Fruit fly (Drosophila melanogaster) whole organism, prepupa: ENCODE results near the gene CG17726.

Experiments used
- Blimp-1 ChIP-seq: fragments of 200-800 bp; sonication (Bioruptor generic); optimal IDR thresholded peaks from 3 replicates; lab custom pipeline; 2017; ENCODE audit warnings: missing biosample characterization, missing genetic modification characterization, mild to moderate bottlenecking, moderate library complexity, missing genetic modification reagents
- CG1621 ChIP-seq: fragments of 200-800 bp; sonication (Bioruptor generic); optimal IDR thresholded peaks from 3 replicates; lab custom pipeline; 2018; ENCODE audit warnings: missing biosample characterization, mild to moderate bottlenecking, missing genetic modification characterization
- CG34406 ChIP-seq: fragments of 200-800 bp; sonication (Bioruptor generic); optimal IDR thresholded peaks from 3 replicates; lab custom pipeline; 2016; ENCODE audit warnings: missing biosample characterization, missing genetic modification characterization
- Eip75B ChIP-seq: fragments of 200-800 bp; sonication (Bioruptor generic); optimal IDR thresholded peaks from 3 replicates; lab custom pipeline; 2016; ENCODE audit warnings: missing biosample characterization, missing genetic modification characterization
- Eip78C ChIP-seq: fragments of 200-800 bp; sonication (Bioruptor generic); peaks from one replicate; lab custom pipeline; 2016; ENCODE audit warnings: missing biosample characterization, missing genetic modification characterization
- Hr39 ChIP-seq: fragments of 200-800 bp; sonication (Bioruptor generic); optimal IDR thresholded peaks from 2 replicates; lab custom pipeline; 2016; ENCODE audit warnings: missing biosample characterization, missing genetic modification characterization
- Lpt ChIP-seq: fragments of 200-800 bp; sonication (Bioruptor generic); optimal IDR thresholded peaks from 3 replicates; lab custom pipeline; 2016; ENCODE audit warnings: missing biosample characterization, missing genetic modification characterization
- OdsH ChIP-seq: fragments of 200-800 bp; sonication (Bioruptor generic); optimal IDR thresholded peaks from 3 replicates; lab custom pipeline; 2016; ENCODE audit warnings: missing biosample characterization, missing genetic modification characterization
- fd85E ChIP-seq: fragments of 200-800 bp; sonication (Bioruptor generic); optimal IDR thresholded peaks from 3 replicates; lab custom pipeline; 2016; ENCODE audit warnings: missing biosample characterization, missing genetic modification characterization
- pdm3 ChIP-seq: fragments of 200-800 bp; sonication (Bioruptor generic); optimal IDR thresholded peaks from 3 replicates; lab custom pipeline; 2016; ENCODE audit warnings: missing biosample characterization, missing genetic modification characterization
- salr ChIP-seq, 2 experiments: fragments of 200-800 bp; sonication (Bioruptor generic); optimal IDR thresholded peaks; 3 replicates each; lab custom pipeline; 2016 to 2018; ENCODE audit warnings: missing biosample characterization in 2 of 2, missing genetic modification characterization in 2 of 2, mild to moderate bottlenecking in 1 of 2
- topi ChIP-seq: fragments of 200-800 bp; sonication (Bioruptor generic); optimal IDR thresholded peaks from 3 replicates; lab custom pipeline; 2016; ENCODE audit warnings: missing biosample characterization, missing genetic modification characterization

- TF ChIP-seq Eip78C (GFP tag; lab: Kevin White, UChicago) (no peak), Eip75B (no peak), CG1621 (tag; lab: Kevin White, UChicago) (no peak), Hr39 (GFP tag; lab: Kevin White, UChicago) (no peak), pdm3 (GFP tag; lab: Kevin White, UChicago) (no peak), Blimp-1 (no peak), topi (no peak), CG34406 (GFP tag; lab: Kevin White, UChicago) (no peak), OdsH (no peak), Lpt (GFP tag; lab: Kevin White, UChicago) (no peak), fd85E (no peak), salr (GFP tag; optimal IDR thresholded peaks at IDR 0.05; lab: Kevin White, UChicago) (no peak)
Measured at dm6 chr3R:11240891-11241290, 14.3 kb downstream of the CG17726 start, which contains the start of the genes scpr-B and scpr-A.
